Worm (Caenorhabditis elegans) whole organism, L4 larva: ENCODE data around the gene Y54G2A.40.

Experiments used
- D1046.2 ChIP-seq: fragments of 200-800 bp; sonication (Bioruptor generic); IDR thresholded peaks from 2 replicates; pipeline ENCODE4 v1.3.6; 2022; ENCODE audit warnings: missing genetic modification characterization, missing compliant biosample characterization
- F10B5.3 ChIP-seq: sonication (generic microtip); optimal IDR thresholded peaks from 2 replicates; lab custom pipeline; 2016; ENCODE audit warnings: mild to moderate bottlenecking, missing genetic modification characterization, missing compliant biosample characterization
- R02D3.7 ChIP-seq: fragments of 150-350 bp; sonication (generic microtip); optimal IDR thresholded peaks from 3 replicates; lab custom pipeline; 2014; ENCODE audit warnings: missing biosample characterization, missing genetic modification characterization
- T26A8.4 ChIP-seq: fragments of 200-800 bp; sonication (Bioruptor generic); IDR thresholded peaks from 2 replicates; pipeline ENCODE4 v1.3.6; 2022; ENCODE audit warnings: missing genetic modification characterization, missing compliant biosample characterization
- Y105C5A.15 ChIP-seq: fragments of 200-800 bp; sonication (Bioruptor generic); IDR thresholded peaks from 2 replicates; pipeline ENCODE4 v1.3.6; 2022; ENCODE audit warnings: missing genetic modification characterization, missing compliant biosample characterization
- Y5F2A.4 ChIP-seq: fragments of 200-800 bp; sonication (Bioruptor generic); optimal IDR thresholded peaks from 2 replicates; lab custom pipeline; 2018; ENCODE audit warnings: mild to moderate bottlenecking, missing genetic modification characterization, missing compliant biosample characterization
- ZK546.5 ChIP-seq, 2 experiments: sonication (generic microtip); optimal IDR thresholded peaks; 2 replicates each; lab custom pipeline; 2017; ENCODE audit warnings: missing biosample characterization in 2 of 2, missing genetic modification characterization in 2 of 2
- aly-2 ChIP-seq: sonication (generic microtip); optimal IDR thresholded peaks from 2 replicates; lab custom pipeline; 2018; ENCODE audit warnings: missing biosample characterization, missing genetic modification characterization
- arid-1 ChIP-seq: fragments of 200-800 bp; sonication (Bioruptor generic); conservative IDR thresholded peaks from 2 replicates; pipeline ENCODE4 v1.3.6; 2022; ENCODE audit warnings: missing genetic modification reagents, missing genetic modification characterization, missing compliant biosample characterization
- attf-4 ChIP-seq: sonication (generic microtip); optimal IDR thresholded peaks from 3 replicates; lab custom pipeline; 2017; ENCODE audit warnings: missing biosample characterization, missing genetic modification characterization
- ceh-20 ChIP-seq: fragments of 200-800 bp; sonication (Bioruptor generic); IDR thresholded peaks from 2 replicates; pipeline ENCODE4 v1.3.6; 2022; ENCODE audit warnings: missing genetic modification reagents, missing genetic modification characterization, missing compliant biosample characterization
- ceh-28 ChIP-seq: fragments of 150-350 bp; optimal IDR thresholded peaks from 2 replicates; lab custom pipeline; 2014; ENCODE audit warnings: missing biosample characterization, missing genetic modification reagents, missing genetic modification characterization
- ces-1 ChIP-seq: fragments of 150-350 bp; sonication (generic microtip); optimal IDR thresholded peaks from 4 replicates; lab custom pipeline; 2014; ENCODE audit warnings: missing biosample characterization, missing genetic modification reagents, missing genetic modification characterization
- cey-2 ChIP-seq: sonication (generic microtip); optimal IDR thresholded peaks from 3 replicates; lab custom pipeline; 2017; ENCODE audit warnings: missing genetic modification characterization, mild to moderate bottlenecking, missing compliant biosample characterization, antibody characterized with exemption, borderline replicate concordance; ENCODE audit not compliant: insufficient read depth
- ctbp-1 ChIP-seq: fragments of 200-800 bp; sonication (Bioruptor generic); IDR thresholded peaks from 2 replicates; pipeline ENCODE4 v1.3.6; 2022; ENCODE audit warnings: missing genetic modification reagents, missing genetic modification characterization, missing compliant biosample characterization
- daf-16 ChIP-seq, 3 experiments: sonication (generic microtip); optimal IDR thresholded peaks; 2 replicates each; lab custom pipeline; 2016 to 2017; ENCODE audit warnings: missing genetic modification characterization in 3 of 3, missing genetic modification reagents in 3 of 3, mild to moderate bottlenecking in 2 of 3, missing compliant biosample characterization in 2 of 3, missing biosample characterization in 1 of 3, moderate library complexity in 1 of 3
- daf-19 ChIP-seq: fragments of 200-800 bp; sonication (Bioruptor generic); conservative IDR thresholded peaks from 2 replicates; pipeline ENCODE4 v1.3.6; 2022; ENCODE audit warnings: missing genetic modification characterization, missing compliant biosample characterization
- dmd-6 ChIP-seq: fragments of 200-800 bp; sonication (Bioruptor generic); IDR thresholded peaks from 2 replicates; pipeline ENCODE4 v1.3.6; 2022; ENCODE audit warnings: missing genetic modification reagents, missing genetic modification characterization, missing compliant biosample characterization
- dpl-1 ChIP-seq: fragments of 150-350 bp; optimal IDR thresholded peaks from 2 replicates; lab custom pipeline; 2014; ENCODE audit warnings: missing biosample characterization, missing genetic modification reagents, missing genetic modification characterization
- egl-27 ChIP-seq: sonication (generic microtip); optimal IDR thresholded peaks from 3 replicates; lab custom pipeline; 2017; ENCODE audit warnings: missing biosample characterization, missing genetic modification reagents, missing genetic modification characterization
- egl-43 ChIP-seq: fragments of 200-800 bp; sonication (Bioruptor generic); IDR thresholded peaks from 2 replicates; pipeline ENCODE4 v1.3.6; 2022; ENCODE audit warnings: missing genetic modification reagents, missing genetic modification characterization, missing compliant biosample characterization
- fos-1 ChIP-seq: fragments of 150-350 bp; optimal IDR thresholded peaks from 2 replicates; lab custom pipeline; 2014; ENCODE audit warnings: missing biosample characterization, missing genetic modification characterization
- gei-8 ChIP-seq: fragments of 200-800 bp; sonication (Bioruptor generic); optimal IDR thresholded peaks from 2 replicates; lab custom pipeline; 2018; ENCODE audit warnings: mild to moderate bottlenecking, missing genetic modification characterization, missing compliant biosample characterization
- hlh-11 ChIP-seq: fragments of 200-800 bp; sonication (Bioruptor generic); optimal IDR thresholded peaks from 2 replicates; lab custom pipeline; 2018; ENCODE audit warnings: mild to moderate bottlenecking, missing genetic modification characterization, missing compliant biosample characterization
- hlh-30 ChIP-seq: sonication (generic microtip); optimal IDR thresholded peaks from 2 replicates; lab custom pipeline; 2017; ENCODE audit warnings: antibody characterized with exemption, mild to moderate bottlenecking, missing genetic modification characterization, missing compliant biosample characterization; ENCODE audit not compliant: insufficient read depth
- hmg-1.1 ChIP-seq: fragments of 200-800 bp; sonication (Bioruptor generic); IDR thresholded peaks from 2 replicates; pipeline ENCODE4 v1.3.6; 2022; ENCODE audit warnings: missing genetic modification reagents, missing genetic modification characterization, missing compliant biosample characterization
- lim-7 ChIP-seq: fragments of 200-800 bp; sonication (Bioruptor generic); IDR thresholded peaks from 2 replicates; pipeline ENCODE4 v1.3.6; 2022; ENCODE audit warnings: missing genetic modification characterization, missing compliant biosample characterization
- lin-1 ChIP-seq: fragments of 200-800 bp; sonication (Bioruptor generic); IDR thresholded peaks from 2 replicates; pipeline ENCODE4 v1.3.6; 2022; ENCODE audit warnings: missing genetic modification reagents, missing genetic modification characterization, missing compliant biosample characterization
- lsy-2 ChIP-seq, 2 experiments: fragments of 150-350 bp in 1 of 2; sonication (generic microtip) in 1 of 2; optimal IDR thresholded peaks; 2 replicates each; lab custom pipeline; 2014 to 2017; ENCODE audit warnings: missing biosample characterization in 2 of 2, missing genetic modification characterization in 2 of 2
- madf-5 ChIP-seq, 2 experiments: fragments of 200-800 bp; sonication (Bioruptor generic); IDR thresholded peaks; 2 replicates each; pipeline ENCODE4 v1.3.6; 2022; ENCODE audit warnings: missing compliant biosample characterization in 2 of 2, missing genetic modification characterization in 2 of 2
- madf-9 ChIP-seq: fragments of 200-800 bp; sonication (Bioruptor generic); conservative IDR thresholded peaks from 2 replicates; pipeline ENCODE4 v1.3.6; 2022; ENCODE audit warnings: missing genetic modification reagents, missing genetic modification characterization, missing compliant biosample characterization
- mep-1 ChIP-seq: fragments of 150-350 bp; sonication (generic microtip); optimal IDR thresholded peaks from 3 replicates; lab custom pipeline; 2014; ENCODE audit warnings: missing biosample characterization, missing genetic modification characterization
- mxl-2 ChIP-seq: fragments of 200-800 bp; sonication (Bioruptor generic); conservative IDR thresholded peaks from 2 replicates; pipeline ENCODE4 v1.3.6; 2022; ENCODE audit warnings: missing genetic modification reagents, missing genetic modification characterization, missing compliant biosample characterization
- mxl-3 ChIP-seq: fragments of 200-800 bp; sonication (Bioruptor generic); optimal IDR thresholded peaks from 2 replicates; lab custom pipeline; 2018; ENCODE audit warnings: mild to moderate bottlenecking, missing genetic modification characterization, missing compliant biosample characterization
- nhr-10 ChIP-seq: fragments of 150-350 bp; optimal IDR thresholded peaks from 2 replicates; lab custom pipeline; 2014; ENCODE audit warnings: missing biosample characterization, missing genetic modification characterization
- nhr-111 ChIP-seq: fragments of 200-800 bp; sonication (Bioruptor generic); optimal IDR thresholded peaks from 2 replicates; lab custom pipeline; 2018; ENCODE audit warnings: mild to moderate bottlenecking, missing genetic modification characterization, missing compliant biosample characterization
- nhr-25 ChIP-seq: sonication (generic microtip); optimal IDR thresholded peaks from 2 replicates; lab custom pipeline; 2017; ENCODE audit warnings: missing genetic modification characterization, mild to moderate bottlenecking, missing compliant biosample characterization, antibody characterized with exemption, moderate library complexity, borderline replicate concordance; ENCODE audit not compliant: insufficient read depth
- nhr-28 ChIP-seq: fragments of 150-350 bp; optimal IDR thresholded peaks from 2 replicates; lab custom pipeline; 2014; ENCODE audit warnings: missing biosample characterization, missing genetic modification characterization
- nhr-41 ChIP-seq: fragments of 200-800 bp; sonication (Bioruptor generic); IDR thresholded peaks from 2 replicates; pipeline ENCODE4 v1.3.6; 2022; ENCODE audit warnings: missing genetic modification reagents, missing genetic modification characterization, missing compliant biosample characterization
- nhr-42 ChIP-seq: fragments of 200-800 bp; sonication (Bioruptor generic); IDR thresholded peaks from 2 replicates; pipeline ENCODE4 v1.3.6; 2022; ENCODE audit warnings: missing genetic modification characterization, missing compliant biosample characterization
- nhr-48 ChIP-seq: sonication (generic microtip); optimal IDR thresholded peaks from 2 replicates; lab custom pipeline; 2016; ENCODE audit warnings: mild to moderate bottlenecking, missing genetic modification characterization, missing compliant biosample characterization
- pha-4 ChIP-seq, 2 experiments: fragments of 150-350 bp in 1 of 2; fragments of 200-800 bp in 1 of 2; sonication (Bioruptor generic) in 1 of 2; IDR thresholded peaks in 1 of 2; optimal IDR thresholded peaks in 1 of 2; 2 replicates each; pipeline versions ENCODE4 v1.3.6 to Lab custom; 2014 to 2022; ENCODE audit warnings: missing genetic modification characterization in 2 of 2, missing genetic modification reagents in 2 of 2, missing biosample characterization in 1 of 2, missing compliant biosample characterization in 1 of 2
- pqm-1 ChIP-seq: sonication (generic microtip); optimal IDR thresholded peaks from 2 replicates; lab custom pipeline; 2017; ENCODE audit warnings: missing biosample characterization, missing genetic modification characterization
- rbr-2 ChIP-seq: sonication (generic microtip); optimal IDR thresholded peaks from 2 replicates; lab custom pipeline; 2016; ENCODE audit warnings: missing genotype, missing genetic modification characterization, missing compliant biosample characterization
- snpc-4 ChIP-seq: fragments of 150-350 bp; optimal IDR thresholded peaks from 2 replicates; lab custom pipeline; 2014; ENCODE audit warnings: missing biosample characterization, missing genetic modification characterization
- spr-1 ChIP-seq: sonication (generic microtip); optimal IDR thresholded peaks from 2 replicates; lab custom pipeline; 2016; ENCODE audit warnings: mild to moderate bottlenecking, missing genetic modification characterization, missing compliant biosample characterization
- spr-3 ChIP-seq: fragments of 200-800 bp; sonication (Bioruptor generic); optimal IDR thresholded peaks from 2 replicates; lab custom pipeline; 2018; ENCODE audit warnings: mild to moderate bottlenecking, missing genetic modification characterization, missing compliant biosample characterization
- zag-1 ChIP-seq: fragments of 150-350 bp; optimal IDR thresholded peaks from 2 replicates; lab custom pipeline; 2014; ENCODE audit warnings: missing biosample characterization, missing genetic modification characterization
- zfp-2 ChIP-seq: sonication (generic microtip); optimal IDR thresholded peaks from 2 replicates; lab custom pipeline; 2016; ENCODE audit warnings: mild to moderate bottlenecking, missing genetic modification characterization, missing compliant biosample characterization
- ztf-7 ChIP-seq: fragments of 150-350 bp; optimal IDR thresholded peaks from 2 replicates; lab custom pipeline; 2014; ENCODE audit warnings: missing biosample characterization, missing genetic modification characterization

The Y54G2A.40 gene

DNA sequence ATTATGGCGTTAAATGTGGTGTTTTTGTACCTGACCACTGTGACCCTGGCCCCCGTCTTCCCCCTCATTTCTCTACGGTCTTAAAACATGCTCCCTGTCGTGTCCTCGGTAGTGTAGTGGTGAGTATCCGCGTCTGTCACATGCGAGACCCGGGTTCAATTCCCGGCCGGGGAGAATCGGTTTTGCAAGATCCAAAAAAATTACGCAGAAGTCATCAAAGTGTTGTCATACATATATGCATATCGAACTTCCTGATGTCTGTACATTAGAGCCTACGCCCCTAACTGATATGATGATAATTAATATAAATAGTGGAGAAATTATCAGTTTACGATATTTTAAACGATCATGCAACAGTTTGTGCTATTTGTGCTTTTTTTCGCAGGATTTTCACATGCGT lies 40.8 kb upstream of the Y54G2A.40 start, which contains the start of gene Y54G2A.45 (continued):
- TF ChIP-seq hlh-30 (peak; percentile 91), gei-8 (peak; percentile 91), rbr-2 (peak; percentile 51), R02D3.7 (tag; lab: Kevin White, UChicago) (peak; percentile 2), ctbp-1 (GFP tag; lab: Robert Waterston, UW) (peak; percentile 74; the same call in 1 of the 2 replicates), fos-1 (no peak), mep-1 (tag; lab: Kevin White, UChicago) (peak; percentile 78), zag-1 (no peak), madf-5 (GFP tag; IDR thresholded peaks at IDR 0.05; lab: Robert Waterston, UW) (peak; percentile 47 to 76; a peak in 3 of 4 replicates), Y105C5A.15 (no peak), D1046.2 (peak; percentile 88), cey-2 (tag; lab: Kevin White, UChicago) (no peak), spr-3 (GFP tag; lab: Kevin White, UChicago) (peak; percentile 62), nhr-42 (peak; percentile 69; the same call in 1 of the 2 replicates), T26A8.4 (GFP tag; lab: Robert Waterston, UW) (peak; percentile 60), attf-4 (tag; lab: Kevin White, UChicago) (no peak), nhr-28 (tag; lab: Kevin White, UChicago) (peak; percentile 89), F10B5.3 (peak; percentile 58), mxl-3 (peak; percentile 77), madf-9 (GFP tag; lab: Robert Waterston, UW) (peak; percentile 89), nhr-111 (GFP tag; lab: Kevin White, UChicago) (no peak), Y5F2A.4 (GFP tag; lab: Kevin White, UChicago) (no peak), arid-1 (peak; percentile 78), snpc-4 (tag; lab: Kevin White, UChicago) (no peak), nhr-10 (no peak), dmd-6 (GFP tag; lab: Robert Waterston, UW) (peak; percentile 87), hmg-1.1 (peak; percentile 63; the same call in 1 of the 2 replicates), pqm-1 (tag; lab: Kevin White, UChicago) (peak; percentile 90), egl-27 (no peak), nhr-25 (tag; lab: Kevin White, UChicago) (no peak), aly-2 (tag; lab: Kevin White, UChicago) (no peak), nhr-48 (tag; lab: Kevin White, UChicago) (peak; percentile 84), ces-1 (GFP tag; lab: Kevin White, UChicago) (no peak), nhr-41 (GFP tag; lab: Robert Waterston, UW) (peak; percentile 52; the same call in 1 of the 2 replicates), ceh-28 (tag; lab: Kevin White, UChicago) (no peak), pha-4 (GFP tag; IDR thresholded peaks at IDR 0.05; lab: Robert Waterston, UW) (peak; percentile 80), pha-4 (tag; optimal IDR thresholded peaks at IDR 0.05; lab: Kevin White, UChicago) (no peak), ceh-20 (GFP tag; lab: Robert Waterston, UW) (peak; percentile 65), egl-43 (GFP tag; lab: Robert Waterston, UW) (peak; percentile 82), zfp-2 (tag; lab: Kevin White, UChicago) (peak; percentile 8), lin-1 (GFP tag; lab: Robert Waterston, UW) (no peak), lim-7 (GFP tag; lab: Robert Waterston, UW) (peak; percentile 81), mxl-2 (GFP tag; lab: Robert Waterston, UW) (0 out of 2 replicates have a peak, but pooled peaks have one; percentile 12), spr-1 (tag; lab: Kevin White, UChicago) (peak; percentile 72), dpl-1 (GFP tag; lab: Kevin White, UChicago) (peak; percentile 25), ztf-7 (tag; lab: Kevin White, UChicago) (no peak), lsy-2 (tag; optimal IDR thresholded peaks at IDR 0.05; lab: Kevin White, UChicago) (peak in 1 of 2 experiments; percentile 69), ZK546.5 (tag; optimal IDR thresholded peaks at IDR 0.05; lab: Kevin White, UChicago) (no peak), hlh-11 (tag; lab: Kevin White, UChicago) (peak; percentile 85), daf-19 (no peak), daf-16 (GFP tag; optimal IDR thresholded peaks at IDR 0.05; lab: Kevin White, UChicago) (peak; percentile 60 to 78), daf-16 (tag; optimal IDR thresholded peaks at IDR 0.05; lab: Kevin White, UChicago) (peak; percentile 89)
